Fruit fly (Drosophila melanogaster): ENCODE data around the gene Gr10a.

The Gr10a gene

dm6 chrX:11384023-11384444 is 33.2 kb downstream of the Gr10a start (continued):
- no peak for TF ChIP-seq Dref (GFP tag; IDR thresholded peaks at IDR 0.05)
- TF ChIP-seq Bdp1 (GFP tag; optimal IDR thresholded peaks at IDR 0.05), result peak; percentile 27
- TF ChIP-seq CG14441 (GFP tag; IDR thresholded peaks at IDR 0.05), result peak; percentile 76
- no peak for TF ChIP-seq CG4617 (GFP tag; optimal IDR thresholded peaks at IDR 0.05; ENCODE audit: borderline replicate concordance)
- no peak for TF ChIP-seq eve (GFP tag; optimal IDR thresholded peaks at IDR 0.05)
- TF ChIP-seq CG13424 (tag; optimal IDR thresholded peaks at IDR 0.05), result peak; percentile 69
- peak; percentile 90 for TF ChIP-seq lab (GFP tag; optimal IDR thresholded peaks at IDR 0.05)
- TF ChIP-seq ttk (GFP tag; IDR thresholded peaks at IDR 0.05), result peak; percentile 51; the same call in 1 of the 2 replicates
- no peak for TF ChIP-seq CG12104 (GFP tag; optimal IDR thresholded peaks at IDR 0.05)
- no peak for TF ChIP-seq CG34224 (GFP tag; IDR thresholded peaks at IDR 0.05; ENCODE audit: partially characterized antibody)
- TF ChIP-seq Fer3 (tag; optimal IDR thresholded peaks at IDR 0.05), result peak; percentile 77
- TF ChIP-seq Lim3 (GFP tag; IDR thresholded peaks at IDR 0.05), result no peak
- peak; percentile 68 for TF ChIP-seq CG15514 (GFP tag; optimal IDR thresholded peaks at IDR 0.05)
- peak; percentile 32 for TF ChIP-seq Nf-YC (tag; optimal IDR thresholded peaks at IDR 0.05)
- TF ChIP-seq Tbp (GFP tag; optimal IDR thresholded peaks at IDR 0.05), result no peak
- no peak for TF ChIP-seq CG6654 (GFP tag; optimal IDR thresholded peaks at IDR 0.05)
- TF ChIP-seq Hsf (GFP tag; optimal IDR thresholded peaks at IDR 0.05), result peak; percentile 61
- no peak for TF ChIP-seq CG10462 (GFP tag; optimal IDR thresholded peaks at IDR 0.05)
- no peak for TF ChIP-seq unc-4 (GFP tag; IDR thresholded peaks at IDR 0.05; ENCODE audit: partially characterized antibody)
- TF ChIP-seq scrt (GFP tag; optimal IDR thresholded peaks at IDR 0.05), result peak; percentile 74
- TF ChIP-seq slp2 (GFP tag; optimal IDR thresholded peaks at IDR 0.05), result peak; percentile 31
- TF ChIP-seq ham (GFP tag; IDR thresholded peaks at IDR 0.05), result peak; percentile 54; the same call in 1 of the 2 replicates
- no peak for TF ChIP-seq hth (optimal IDR thresholded peaks at IDR 0.05)
- TF ChIP-seq mirr (GFP tag; optimal IDR thresholded peaks at IDR 0.05), result peak; percentile 8
- TF ChIP-seq CG31365 (tag; optimal IDR thresholded peaks at IDR 0.05), result no peak
- no peak for TF ChIP-seq br (optimal IDR thresholded peaks at IDR 0.05)
- peak; percentile 29 for TF ChIP-seq CrebB (tag; optimal IDR thresholded peaks at IDR 0.05)
- TF ChIP-seq eyg (GFP tag; optimal IDR thresholded peaks at IDR 0.05), result no peak
- TF ChIP-seq HLH4C (GFP tag; IDR thresholded peaks at IDR 0.05; ENCODE audit: partially characterized antibody), result no peak
- no peak for TF ChIP-seq CG16863 (GFP tag; optimal IDR thresholded peaks at IDR 0.05)
- no peak for TF ChIP-seq CG8359 (GFP tag; optimal IDR thresholded peaks at IDR 0.05; ENCODE audit: borderline replicate concordance)
- no peak for TF ChIP-seq CG12769 (tag; optimal IDR thresholded peaks at IDR 0.05)
- peak; percentile 27 for TF ChIP-seq CG18262 (tag; optimal IDR thresholded peaks at IDR 0.05)
- peak; percentile 59 for TF ChIP-seq ap (GFP tag; IDR thresholded peaks at IDR 0.05)
- 0 out of 3 replicates have a peak, but pooled peaks have one; percentile 25 for TF ChIP-seq CG6175 (GFP tag; IDR thresholded peaks at IDR 0.05)
- peak; percentile 76 for TF ChIP-seq CG15269 (tag; optimal IDR thresholded peaks at IDR 0.05)
- no peak for TF ChIP-seq Dip2 (GFP tag; IDR thresholded peaks at IDR 0.05)
- TF ChIP-seq Sox102F (GFP tag; optimal IDR thresholded peaks at IDR 0.05), result peak; percentile 60
- TF ChIP-seq YL-1 (GFP tag; optimal IDR thresholded peaks at IDR 0.05), result no peak
- peak; percentile 41 for TF ChIP-seq CG4854 (GFP tag; optimal IDR thresholded peaks at IDR 0.05)
- no peak for TF ChIP-seq CG15479 (GFP tag; optimal IDR thresholded peaks at IDR 0.05)
- TF ChIP-seq ftz-f1 (GFP tag; optimal IDR thresholded peaks at IDR 0.05), result no peak
- no peak for TF ChIP-seq HLHmδ (GFP tag; optimal IDR thresholded peaks at IDR 0.05)
- TF ChIP-seq Rfx (GFP tag; IDR thresholded peaks at IDR 0.05), result peak; percentile 90
- peak; percentile 44 for TF ChIP-seq CG17568 (GFP tag; optimal IDR thresholded peaks at IDR 0.05)
- TF ChIP-seq lbe (GFP tag; optimal IDR thresholded peaks at IDR 0.05), result no peak
- peak; percentile 51 for TF ChIP-seq CG18476 (GFP tag; optimal IDR thresholded peaks at IDR 0.05)
- TF ChIP-seq ac (GFP tag; optimal IDR thresholded peaks at IDR 0.05), result no peak
- peak; percentile 46; the same call in 1 of the 3 replicates for TF ChIP-seq jigr1 (GFP tag; IDR thresholded peaks at IDR 0.05)
- no peak for TF ChIP-seq CG7786 (GFP tag; optimal IDR thresholded peaks at IDR 0.05)
- peak; percentile 68 for TF ChIP-seq CG6813 (GFP tag; optimal IDR thresholded peaks at IDR 0.05)
- TF ChIP-seq Sin3A (optimal IDR thresholded peaks at IDR 0.05), result no peak
